Comparison of ENCODE assay signal across 1 fruit fly cellular context in the genomic region with DNA sequence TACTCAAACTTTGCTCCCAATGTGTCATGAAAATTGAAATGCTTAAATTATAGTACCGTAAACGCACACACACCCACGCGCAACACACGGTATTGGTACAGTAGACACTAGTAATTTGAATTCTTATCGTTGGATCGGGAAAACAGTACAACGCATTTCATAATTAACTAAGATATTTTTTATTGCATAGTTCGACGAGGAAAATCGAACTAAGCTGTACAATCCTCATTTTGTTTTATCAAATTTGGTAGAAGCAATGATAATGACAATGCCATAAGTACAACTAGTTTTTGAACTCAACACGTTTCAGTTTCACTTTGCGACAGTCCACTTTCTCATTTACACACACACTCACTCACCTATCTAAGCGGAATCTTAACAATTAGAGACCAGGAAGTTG.
A peak's percentile ranks its signal among the peaks of the same experiment; 100 is the strongest.
TF ChIP-seq lines count a peak whose summit lies in the region.

No protein-coding gene starts in this region.

TF ChIP-seq in whole organism, embryonic, 481 proteins besides CTCF, POLR2A, EP300 and RAD21 (continued from another document):
- TF ChIP-seq zen2 (GFP tag; IDR thresholded peaks at IDR 0.05; lab: Robert Waterston, UW; ENCODE audit: partially characterized antibody) (no peak), mam (GFP tag; optimal IDR thresholded peaks at IDR 0.05; lab: Kevin White, UChicago) (peak; percentile 63), CG3995 (GFP tag; optimal IDR thresholded peaks at IDR 0.05; lab: Kevin White, UChicago) (peak; percentile 1), CG6791 (GFP tag; IDR thresholded peaks at IDR 0.05; lab: Robert Waterston, UW; ENCODE audit: partially characterized antibody) (no peak), CG7987 (GFP tag; optimal IDR thresholded peaks at IDR 0.05; lab: Kevin White, UChicago) (no peak), Dad (GFP tag; optimal IDR thresholded peaks at IDR 0.05; lab: Kevin White, UChicago) (no peak), tll (GFP tag; optimal IDR thresholded peaks at IDR 0.05; lab: Kevin White, UChicago) (no peak), ssp (GFP tag; IDR thresholded peaks at IDR 0.05; lab: Robert Waterston, UW) (0 out of 2 replicates have a peak, but pooled peaks have one; percentile 5), amos (GFP tag; IDR thresholded peaks at IDR 0.05; lab: Robert Waterston, UW; ENCODE audit: partially characterized antibody) (no peak), zfh2 (GFP tag; optimal IDR thresholded peaks at IDR 0.05; lab: Kevin White, UChicago) (peak; percentile 65), gsb-n (tag; optimal IDR thresholded peaks at IDR 0.05; lab: Kevin White, UChicago) (peak; percentile 57), sima (GFP tag; optimal IDR thresholded peaks at IDR 0.05; lab: Kevin White, UChicago) (no peak), lmd (GFP tag; IDR thresholded peaks at IDR 0.05; lab: Robert Waterston, UW) (no peak; the same call in 1 of the 2 replicates), CG7556 (GFP tag; optimal IDR thresholded peaks at IDR 0.05; lab: Kevin White, UChicago) (peak; percentile 67), prd (optimal IDR thresholded peaks at IDR 0.05; lab: Kevin White, UChicago) (no peak), prd (GFP tag; IDR thresholded peaks at IDR 0.05; lab: Robert Waterston, UW) (peak; percentile 67; the same call in 2 of the 3 replicates), fd102C (GFP tag; optimal IDR thresholded peaks at IDR 0.05; lab: Kevin White, UChicago) (no peak), CG14860 (GFP tag; IDR thresholded peaks at IDR 0.05; lab: Robert Waterston, UW; ENCODE audit: partially characterized antibody) (no peak), Drgx (GFP tag; IDR thresholded peaks at IDR 0.05; lab: Robert Waterston, UW) (no peak), pfk (GFP tag; optimal IDR thresholded peaks at IDR 0.05; lab: Kevin White, UChicago) (no peak), CG10366 (GFP tag; IDR thresholded peaks at IDR 0.05; lab: Robert Waterston, UW) (no peak), CG31224 (GFP tag; IDR thresholded peaks at IDR 0.05; lab: Robert Waterston, UW) (peak; percentile 42), CG8765 (GFP tag; IDR thresholded peaks at IDR 0.05; lab: Robert Waterston, UW) (no peak), zfh1 (GFP tag; IDR thresholded peaks at IDR 0.05; lab: Robert Waterston, UW) (peak; percentile 62; the same call in 2 of the 3 replicates), lbe (GFP tag; optimal IDR thresholded peaks at IDR 0.05; lab: Kevin White, UChicago) (no peak), ase (GFP tag; IDR thresholded peaks at IDR 0.05; lab: Robert Waterston, UW) (no peak; the same call in 2 of the 3 replicates), CG17829 (tag; optimal IDR thresholded peaks at IDR 0.05; lab: Kevin White, UChicago) (peak; percentile 66), gt (GFP tag; IDR thresholded peaks at IDR 0.05; lab: Robert Waterston, UW) (no peak), CG6813 (GFP tag; optimal IDR thresholded peaks at IDR 0.05; lab: Kevin White, UChicago) (peak; percentile 31), aop (GFP tag; IDR thresholded peaks at IDR 0.05; lab: Robert Waterston, UW) (no peak), cad (GFP tag; optimal IDR thresholded peaks at IDR 0.05; lab: Kevin White, UChicago) (no peak), CG10431 (GFP tag; optimal IDR thresholded peaks at IDR 0.05; lab: Kevin White, UChicago) (no peak), CG6689 (GFP tag; IDR thresholded peaks at IDR 0.05; lab: Robert Waterston, UW) (peak; percentile 53; the same call in 1 of the 2 replicates), CG3838 (GFP tag; optimal IDR thresholded peaks at IDR 0.05; lab: Kevin White, UChicago) (no peak), pb (GFP tag; optimal IDR thresholded peaks at IDR 0.05; lab: Kevin White, UChicago) (peak; percentile 4), z (GFP tag; IDR thresholded peaks at IDR 0.05; lab: Robert Waterston, UW) (no peak), CG1647 (GFP tag; optimal IDR thresholded peaks at IDR 0.05; lab: Kevin White, UChicago) (peak; percentile 18), Atf-2 (GFP tag; optimal IDR thresholded peaks at IDR 0.05; lab: Kevin White, UChicago) (peak; percentile 25), pum (GFP tag; optimal IDR thresholded peaks at IDR 0.05; lab: Kevin White, UChicago) (peak; percentile 64), Antp (GFP tag; optimal IDR thresholded peaks at IDR 0.05; lab: Kevin White, UChicago) (peak; percentile 55), inv (GFP tag; IDR thresholded peaks at IDR 0.05; lab: Robert Waterston, UW; ENCODE audit: partially characterized antibody) (no peak), chn (GFP tag; optimal IDR thresholded peaks at IDR 0.05; lab: Kevin White, UChicago) (peak; percentile 38), CG7928 (GFP tag; optimal IDR thresholded peaks at IDR 0.05; lab: Kevin White, UChicago) (peak; percentile 45), Mrtf (GFP tag; IDR thresholded peaks at IDR 0.05; lab: Robert Waterston, UW) (peak; percentile 50; the same call in 1 of the 3 replicates), grn (GFP tag; optimal IDR thresholded peaks at IDR 0.05; lab: Kevin White, UChicago) (no peak), slp2 (GFP tag; optimal IDR thresholded peaks at IDR 0.05; lab: Kevin White, UChicago) (no peak), CG7357 (GFP tag; IDR thresholded peaks at IDR 0.05; lab: Robert Waterston, UW) (no peak), gce (GFP tag; IDR thresholded peaks at IDR 0.05; lab: Robert Waterston, UW) (no peak), dmrt11E (tag; optimal IDR thresholded peaks at IDR 0.05; lab: Kevin White, UChicago) (peak; percentile 51), CG43689 (GFP tag; IDR thresholded peaks at IDR 0.05; lab: Robert Waterston, UW) (0 out of 2 replicates have a peak, but pooled peaks have one; percentile 14), H2.0 (GFP tag; IDR thresholded peaks at IDR 0.05; lab: Robert Waterston, UW) (no peak), CG18764 (GFP tag; optimal IDR thresholded peaks at IDR 0.05; lab: Kevin White, UChicago) (no peak), CG4730 (GFP tag; IDR thresholded peaks at IDR 0.05; lab: Robert Waterston, UW) (peak; percentile 34; the same call in 1 of the 2 replicates), CG8290 (GFP tag; optimal IDR thresholded peaks at IDR 0.05; lab: Kevin White, UChicago) (no peak), CG8290 (tag; optimal IDR thresholded peaks at IDR 0.05; lab: Kevin White, UChicago) (peak in 1 of 2 experiments; percentile 73), CG3407 (GFP tag; optimal IDR thresholded peaks at IDR 0.05; lab: Kevin White, UChicago) (peak; percentile 28), da (GFP tag; optimal IDR thresholded peaks at IDR 0.05; lab: Kevin White, UChicago) (no peak), Camta (GFP tag; optimal IDR thresholded peaks at IDR 0.05; lab: Kevin White, UChicago) (peak; percentile 40), CG6854 (GFP tag; optimal IDR thresholded peaks at IDR 0.05; lab: Kevin White, UChicago) (peak; percentile 69), run (tag; optimal IDR thresholded peaks at IDR 0.05; lab: Kevin White, UChicago) (peak; percentile 31), tio (GFP tag; optimal IDR thresholded peaks at IDR 0.05; lab: Kevin White, UChicago) (no peak), jing (GFP tag; optimal IDR thresholded peaks at IDR 0.05; lab: Kevin White, UChicago) (no peak), Kr (GFP tag; optimal IDR thresholded peaks at IDR 0.05; lab: Kevin White, UChicago) (no peak), sc (optimal IDR thresholded peaks at IDR 0.05; lab: Kevin White, UChicago) (no peak), sc (GFP tag; optimal IDR thresholded peaks at IDR 0.05; lab: Kevin White, UChicago) (no peak), CG16779 (GFP tag; IDR thresholded peaks at IDR 0.05; lab: Robert Waterston, UW) (no peak), CG16863 (GFP tag; optimal IDR thresholded peaks at IDR 0.05; lab: Kevin White, UChicago) (peak; percentile 66), Ets65A (GFP tag; lab: Kevin White, UChicago) (peak; percentile 61), CG17612 (GFP tag; IDR thresholded peaks at IDR 0.05; lab: Robert Waterston, UW) (no peak), ab (GFP tag; optimal IDR thresholded peaks at IDR 0.05; lab: Kevin White, UChicago) (peak; percentile 59), CG6654 (GFP tag; optimal IDR thresholded peaks at IDR 0.05; lab: Kevin White, UChicago) (no peak), lab (GFP tag; optimal IDR thresholded peaks at IDR 0.05; lab: Kevin White, UChicago) (peak; percentile 88), fru (optimal IDR thresholded peaks at IDR 0.05; lab: Kevin White, UChicago) (no peak), pho (GFP tag; optimal IDR thresholded peaks at IDR 0.05; lab: Kevin White, UChicago) (peak; percentile 59), Hey (tag; optimal IDR thresholded peaks at IDR 0.05; lab: Kevin White, UChicago) (no peak), CG1024 (GFP tag; IDR thresholded peaks at IDR 0.05; lab: Robert Waterston, UW) (no peak), CG1233 (GFP tag; optimal IDR thresholded peaks at IDR 0.05; lab: Kevin White, UChicago) (peak; percentile 48), CG9817 (tag; optimal IDR thresholded peaks at IDR 0.05; lab: Kevin White, UChicago) (peak; percentile 78), PHDP (tag; optimal IDR thresholded peaks at IDR 0.05; lab: Kevin White, UChicago) (peak; percentile 70), Med (GFP tag; lab: Kevin White, UChicago) (peak; percentile 94), NFAT (GFP tag; IDR thresholded peaks at IDR 0.05; lab: Robert Waterston, UW) (peak; percentile 38; the same call in 1 of the 2 replicates), CG13123 (GFP tag; optimal IDR thresholded peaks at IDR 0.05; lab: Kevin White, UChicago) (no peak), nmo (GFP tag; optimal IDR thresholded peaks at IDR 0.05; lab: Kevin White, UChicago) (peak; percentile 54), C15 (GFP tag; IDR thresholded peaks at IDR 0.05; lab: Robert Waterston, UW) (no peak), HLH3B (GFP tag; IDR thresholded peaks at IDR 0.05; lab: Robert Waterston, UW) (peak; percentile 60), CG3726 (GFP tag; IDR thresholded peaks at IDR 0.05; lab: Robert Waterston, UW) (no peak), dm (GFP tag; optimal IDR thresholded peaks at IDR 0.05; lab: Kevin White, UChicago) (peak; percentile 57), fu2 (GFP tag; optimal IDR thresholded peaks at IDR 0.05; lab: Kevin White, UChicago) (peak; percentile 50), Lim3 (GFP tag; IDR thresholded peaks at IDR 0.05; lab: Robert Waterston, UW) (no peak), B-H1 (GFP tag; IDR thresholded peaks at IDR 0.05; lab: Robert Waterston, UW) (no peak), tap (tag; optimal IDR thresholded peaks at IDR 0.05; lab: Kevin White, UChicago) (peak; percentile 75), CG10462 (GFP tag; optimal IDR thresholded peaks at IDR 0.05; lab: Kevin White, UChicago) (peak; percentile 22)
